Worm (Caenorhabditis elegans) whole organism, L3 larva: ENCODE measurements around the gene marc-2.

Experiments
- aly-2 ChIP-seq: fragments of 150-350 bp; optimal IDR thresholded peaks from 2 replicates; lab custom pipeline; 2014; ENCODE audit warnings: missing biosample characterization, missing genetic modification characterization
- ama-1 ChIP-seq: fragments of 150-350 bp; optimal IDR thresholded peaks from 2 replicates; lab custom pipeline; 2018
- ceh-16 ChIP-seq: sonication (generic microtip); optimal IDR thresholded peaks from 2 replicates; lab custom pipeline; 2017; ENCODE audit warnings: missing biosample characterization, missing genetic modification characterization
- ceh-28 ChIP-seq: fragments of 150-350 bp; optimal IDR thresholded peaks from 2 replicates; lab custom pipeline; 2014; ENCODE audit warnings: missing biosample characterization, missing genetic modification reagents, missing genetic modification characterization
- ceh-82 ChIP-seq: fragments of 150-350 bp; optimal IDR thresholded peaks from 2 replicates; lab custom pipeline; 2014; ENCODE audit warnings: missing biosample characterization, missing genetic modification characterization
- ceh-9 ChIP-seq: sonication (generic microtip); optimal IDR thresholded peaks from 2 replicates; lab custom pipeline; 2018; ENCODE audit warnings: missing biosample characterization, missing genetic modification characterization
- daf-12 ChIP-seq: fragments of 150-350 bp; optimal IDR thresholded peaks from 2 replicates; lab custom pipeline; 2014; ENCODE audit warnings: missing biosample characterization, missing genetic modification reagents, missing genetic modification characterization
- egl-27 ChIP-seq: sonication (generic microtip); optimal IDR thresholded peaks from 4 replicates; lab custom pipeline; 2017; ENCODE audit warnings: missing biosample characterization, missing genetic modification reagents, missing genetic modification characterization
- egl-5 ChIP-seq: fragments of 150-350 bp; optimal IDR thresholded peaks from 2 replicates; lab custom pipeline; 2017; ENCODE audit warnings: missing biosample characterization, missing genetic modification reagents, missing genetic modification characterization, inconsistent platforms
- elt-2 ChIP-seq: sonication (generic microtip); optimal IDR thresholded peaks from 2 replicates; lab custom pipeline; 2016; ENCODE audit warnings: missing genetic modification reagents, mild to moderate bottlenecking, missing genetic modification characterization, missing compliant biosample characterization
- eor-1 ChIP-seq, 2 experiments: fragments of 150-350 bp; optimal IDR thresholded peaks; 2 replicates each; lab custom pipeline; 2014 to 2018; ENCODE audit warnings: missing biosample characterization in 2 of 2, missing genetic modification characterization in 2 of 2
- fkh-10 ChIP-seq: sonication (generic microtip); optimal IDR thresholded peaks from 2 replicates; lab custom pipeline; 2017; ENCODE audit warnings: missing biosample characterization, missing genetic modification reagents, missing genetic modification characterization
- fkh-2 ChIP-seq: fragments of 150-350 bp; optimal IDR thresholded peaks from 2 replicates; lab custom pipeline; 2014; ENCODE audit warnings: missing biosample characterization, missing genetic modification reagents, missing genetic modification characterization
- hmg-11 ChIP-seq: sonication (generic microtip); optimal IDR thresholded peaks from 2 replicates; lab custom pipeline; 2016; ENCODE audit warnings: missing genetic modification characterization, missing compliant biosample characterization
- jun-1 ChIP-seq: fragments of 150-350 bp; optimal IDR thresholded peaks from 2 replicates; lab custom pipeline; 2014; ENCODE audit warnings: missing biosample characterization, missing genetic modification reagents, missing genetic modification characterization
- lin-15B ChIP-seq: fragments of 150-350 bp; optimal IDR thresholded peaks from 2 replicates; lab custom pipeline; 2014; ENCODE audit warnings: missing biosample characterization, missing genetic modification characterization
- lin-39 ChIP-seq: fragments of 150-350 bp; optimal IDR thresholded peaks from 2 replicates; lab custom pipeline; 2018; ENCODE audit warnings: missing biosample characterization, missing genetic modification reagents, missing genetic modification characterization
- mml-1 ChIP-seq: fragments of 150-350 bp; sonication (generic microtip); optimal IDR thresholded peaks from 3 replicates; lab custom pipeline; 2014; ENCODE audit warnings: missing biosample characterization, missing genetic modification characterization
- nhr-11 ChIP-seq: fragments of 150-350 bp; optimal IDR thresholded peaks from 2 replicates; lab custom pipeline; 2014; ENCODE audit warnings: missing biosample characterization, missing genetic modification characterization
- nhr-12 ChIP-seq: fragments of 150-350 bp; optimal IDR thresholded peaks from 2 replicates; lab custom pipeline; 2014; ENCODE audit warnings: missing biosample characterization, missing genetic modification characterization
- nhr-23 ChIP-seq: fragments of 150-350 bp; optimal IDR thresholded peaks from 2 replicates; lab custom pipeline; 2014; ENCODE audit warnings: missing biosample characterization, missing genetic modification reagents, missing genetic modification characterization
- nhr-25 ChIP-seq: sonication (generic microtip); optimal IDR thresholded peaks from 2 replicates; lab custom pipeline; 2017; ENCODE audit warnings: missing biosample characterization, missing genetic modification characterization
- nhr-43 ChIP-seq: sonication (generic microtip); optimal IDR thresholded peaks from 2 replicates; lab custom pipeline; 2016; ENCODE audit warnings: mild to moderate bottlenecking, missing genetic modification characterization, missing compliant biosample characterization; ENCODE audit not compliant: poor library complexity, severe bottlenecking
- nhr-77 ChIP-seq: fragments of 150-350 bp; optimal IDR thresholded peaks from 2 replicates; lab custom pipeline; 2014; ENCODE audit warnings: missing biosample characterization, missing genetic modification characterization
- pqm-1 ChIP-seq: fragments of 150-350 bp; optimal IDR thresholded peaks from 2 replicates; lab custom pipeline; 2017; ENCODE audit warnings: missing biosample characterization, missing genetic modification characterization, inconsistent platforms
- snpc-4 ChIP-seq: fragments of 150-350 bp; optimal IDR thresholded peaks from 2 replicates; lab custom pipeline; 2014; ENCODE audit warnings: missing biosample characterization, missing genetic modification characterization
- unc-62 ChIP-seq: fragments of 150-350 bp; sonication (generic microtip); optimal IDR thresholded peaks from 4 replicates; lab custom pipeline; 2014; ENCODE audit warnings: missing biosample characterization, missing genetic modification reagents, missing genetic modification characterization
- zag-1 ChIP-seq: fragments of 150-350 bp; optimal IDR thresholded peaks from 2 replicates; lab custom pipeline; 2014; ENCODE audit warnings: missing biosample characterization, missing genetic modification characterization
- ztf-4 ChIP-seq: fragments of 150-350 bp; optimal IDR thresholded peaks from 2 replicates; lab custom pipeline; 2014; ENCODE audit warnings: missing biosample characterization, missing genetic modification characterization

marc-2 gene

ce11 chrII:10660892-10661291, at the start of gene marc-2:
TSS of gene marc-2 (minus strand) at chrII:10660992.
- TF ChIP-seq unc-62 (GFP tag; lab: Kevin White, UChicago) (no peak), ceh-9 (tag; lab: Kevin White, UChicago) (no peak), ceh-16 (tag; lab: Kevin White, UChicago) (no peak), nhr-43 (tag; lab: Kevin White, UChicago) (no peak), fkh-10 (GFP tag; lab: Kevin White, UChicago) (no peak), fkh-2 (no peak), egl-27 (tag; lab: Kevin White, UChicago) (no peak), elt-2 (tag; lab: Kevin White, UChicago) (no peak), nhr-77 (no peak), ceh-82 (tag; lab: Kevin White, UChicago) (no peak), mml-1 (tag; lab: Kevin White, UChicago) (no peak)

- TF ChIP-seq hmg-11 (tag; lab: Kevin White, UChicago) (no peak), lin-15B (tag; lab: Kevin White, UChicago) (no peak), snpc-4 (tag; lab: Kevin White, UChicago) (no peak), jun-1 (tag; lab: Kevin White, UChicago) (no peak), mml-1 (tag; lab: Kevin White, UChicago) (no peak), eor-1 (tag; optimal IDR thresholded peaks at IDR 0.05; lab: Kevin White, UChicago) (no peak)
These were observed 47.9 kb upstream of the marc-2 start, which contains the start of gene bli-1 for ce11 chrII:10708660-10709059. TSS of gene bli-1 (plus strand) at chrII:10708960.

ce11 chrII:10707439-10708096, 46.8 kb upstream of the marc-2 start:
- no peak for TF ChIP-seq lin-39 (tag; lab: Kevin White, UChicago)

- TF ChIP-seq hmg-11 (tag; lab: Kevin White, UChicago) (no peak), lin-15B (tag; lab: Kevin White, UChicago) (no peak), nhr-12 (tag; lab: Kevin White, UChicago) (no peak)
These were observed 46.1 kb upstream of the marc-2 start, which contains the start of gene col-80 for ce11 chrII:10706901-10707300. TSS of gene col-80 (plus strand) at chrII:10707201.

ce11 chrII:10706038-10706437, 45.2 kb upstream of the marc-2 start:
- peak; percentile 71 for TF ChIP-seq fkh-10 (GFP tag; lab: Kevin White, UChicago)
- peak; percentile 18 for TF ChIP-seq nhr-25 (tag; lab: Kevin White, UChicago)
- TF ChIP-seq ztf-4 (tag; lab: Kevin White, UChicago), result no peak

ce11 chrII:10705347-10705996, 44.7 kb upstream of the marc-2 start:
- TF ChIP-seq daf-12, result no peak
- no peak for TF ChIP-seq hmg-11 (tag; lab: Kevin White, UChicago)
- TF ChIP-seq pqm-1 (tag; lab: Kevin White, UChicago), result no peak
- no peak for TF ChIP-seq ama-1 (lab: Kevin White, UChicago)
- no peak for TF ChIP-seq jun-1 (tag; lab: Kevin White, UChicago)
- no peak for TF ChIP-seq zag-1
- TF ChIP-seq aly-2 (tag; lab: Kevin White, UChicago), result no peak
- no peak for TF ChIP-seq mml-1 (tag; lab: Kevin White, UChicago)
- TF ChIP-seq lin-39 (tag; lab: Kevin White, UChicago), result no peak
- no peak for TF ChIP-seq nhr-25 (tag; lab: Kevin White, UChicago)
- TF ChIP-seq ceh-28, result no peak
- no peak for TF ChIP-seq egl-27 (tag; lab: Kevin White, UChicago)
- TF ChIP-seq nhr-12 (tag; lab: Kevin White, UChicago), result no peak
- no peak for TF ChIP-seq eor-1 (tag; optimal IDR thresholded peaks at IDR 0.05; lab: Kevin White, UChicago)
- no peak for TF ChIP-seq egl-5 (tag; lab: Kevin White, UChicago)
- no peak for TF ChIP-seq nhr-77
- no peak for TF ChIP-seq ztf-4 (tag; lab: Kevin White, UChicago)
- TF ChIP-seq nhr-11 (tag; lab: Kevin White, UChicago), result no peak
- TF ChIP-seq ceh-16 (tag; lab: Kevin White, UChicago), result no peak
- no peak for TF ChIP-seq nhr-23 (tag; lab: Kevin White, UChicago)
